Fruit fly (Drosophila melanogaster) whole organism, embryonic: ENCODE measurements around the gene Klp61F.

Experiments used
- Atf6 ChIP-seq: fragments of 200-800 bp; sonication (Bioruptor generic); IDR thresholded peaks from 2 replicates; pipeline ENCODE4 v1.3.6; 2022; ENCODE audit warnings: missing biosample characterization, missing genetic modification characterization
- CG10147 ChIP-seq: fragments of 200-800 bp; sonication (Bioruptor generic); optimal IDR thresholded peaks from 2 replicates; lab custom pipeline; 2019; ENCODE audit warnings: missing biosample characterization, mild to moderate bottlenecking, missing genetic modification characterization, moderate library complexity
- CG11560 ChIP-seq: fragments of 200-800 bp; sonication (Bioruptor generic); IDR thresholded peaks from 3 replicates; pipeline ENCODE4 v1.3.6; 2022; ENCODE audit warnings: missing biosample characterization, missing genetic modification characterization
- CG12219 ChIP-seq: fragments of 200-800 bp; sonication (Bioruptor generic); optimal IDR thresholded peaks from 3 replicates; lab custom pipeline; 2018; ENCODE audit warnings: missing biosample characterization, mild to moderate bottlenecking, missing genetic modification characterization
- CG1233 ChIP-seq: fragments of 200-800 bp; sonication (Bioruptor generic); optimal IDR thresholded peaks from 4 replicates; lab custom pipeline; 2018; ENCODE audit warnings: missing biosample characterization, mild to moderate bottlenecking, missing genetic modification characterization
- CG13296 ChIP-seq: fragments of 200-800 bp; sonication (Bioruptor generic); optimal IDR thresholded peaks from 3 replicates; lab custom pipeline; 2018; ENCODE audit warnings: missing biosample characterization, mild to moderate bottlenecking, missing genetic modification characterization
- CG13424 ChIP-seq: fragments of 200-800 bp; sonication (Bioruptor generic); optimal IDR thresholded peaks from 2 replicates; lab custom pipeline; 2019; ENCODE audit warnings: missing biosample characterization, mild to moderate bottlenecking, missing genetic modification characterization, moderate library complexity
- CG14014 ChIP-seq: fragments of 200-800 bp; sonication (Bioruptor generic); IDR thresholded peaks from 2 replicates; pipeline ENCODE4 v1.3.6; 2022; ENCODE audit warnings: missing biosample characterization, missing genetic modification characterization
- CG14441 ChIP-seq: fragments of 200-800 bp; sonication (Bioruptor generic); IDR thresholded peaks from 2 replicates; pipeline ENCODE4 v1.3.6; 2022; ENCODE audit warnings: missing biosample characterization, missing genetic modification characterization
- CG15269 ChIP-seq: fragments of 200-800 bp; sonication (Bioruptor generic); optimal IDR thresholded peaks from 2 replicates; lab custom pipeline; 2018; ENCODE audit warnings: missing biosample characterization, mild to moderate bottlenecking, missing genetic modification characterization, moderate library complexity
- CG16813 ChIP-seq: fragments of 200-800 bp; sonication (Bioruptor generic); IDR thresholded peaks from 3 replicates; pipeline ENCODE4 v1.3.6; 2022; ENCODE audit warnings: missing biosample characterization, missing genetic modification characterization; ENCODE audit not compliant: partially characterized antibody
- CG17912 ChIP-seq: fragments of 200-800 bp; sonication (Bioruptor generic); optimal IDR thresholded peaks from 2 replicates; lab custom pipeline; 2018; ENCODE audit warnings: missing biosample characterization, mild to moderate bottlenecking, missing genetic modification characterization
- CG2678 ChIP-seq: fragments of 200-800 bp; sonication (Bioruptor generic); optimal IDR thresholded peaks from 3 replicates; lab custom pipeline; 2019; ENCODE audit warnings: missing biosample characterization, mild to moderate bottlenecking, missing genetic modification characterization, moderate library complexity
- CG2712 ChIP-seq: fragments of 200-800 bp; optimal IDR thresholded peaks from 3 replicates; lab custom pipeline; 2019; ENCODE audit warnings: missing biosample characterization, mild to moderate bottlenecking, missing genetic modification characterization, moderate library complexity
- CG30403 ChIP-seq: fragments of 200-800 bp; sonication (Bioruptor generic); optimal IDR thresholded peaks from 3 replicates; lab custom pipeline; 2016; ENCODE audit warnings: missing biosample characterization, missing genetic modification characterization
- CG32532 ChIP-seq: fragments of 200-800 bp; sonication (Bioruptor generic); IDR thresholded peaks from 2 replicates; pipeline ENCODE4 v1.3.6; 2022; ENCODE audit warnings: missing biosample characterization, missing genetic modification characterization
- CG34376 ChIP-seq: fragments of 200-800 bp; sonication (Bioruptor generic); optimal IDR thresholded peaks from 2 replicates; lab custom pipeline; 2018; ENCODE audit warnings: missing biosample characterization, mild to moderate bottlenecking, missing genetic modification characterization
- CG3847 ChIP-seq: fragments of 200-800 bp; sonication (Bioruptor generic); IDR thresholded peaks from 2 replicates; pipeline ENCODE4 v1.3.6; 2022; ENCODE audit warnings: missing biosample characterization, missing genetic modification characterization
- CG6254 ChIP-seq: fragments of 200-800 bp; sonication (Bioruptor generic); optimal IDR thresholded peaks from 3 replicates; lab custom pipeline; 2017; ENCODE audit warnings: mild to moderate bottlenecking, missing biosample characterization, missing genetic modification reagents, missing genetic modification characterization
- CG7271 ChIP-seq: fragments of 200-800 bp; sonication (Bioruptor generic); optimal IDR thresholded peaks from 2 replicates; lab custom pipeline; 2018; ENCODE audit warnings: missing biosample characterization, mild to moderate bottlenecking, missing genetic modification characterization, moderate library complexity
- CG7839 ChIP-seq: fragments of 200-800 bp; sonication (Bioruptor generic); optimal IDR thresholded peaks from 3 replicates; lab custom pipeline; 2018; ENCODE audit warnings: missing biosample characterization, mild to moderate bottlenecking, missing genetic modification characterization, moderate library complexity
- CG8924 ChIP-seq: fragments of 200-800 bp; optimal IDR thresholded peaks from 3 replicates; lab custom pipeline; 2019; ENCODE audit warnings: missing biosample characterization, mild to moderate bottlenecking, missing genetic modification characterization, moderate library complexity
- D19A ChIP-seq: fragments of 200-800 bp; optimal IDR thresholded peaks from 3 replicates; lab custom pipeline; 2019; ENCODE audit warnings: missing biosample characterization, mild to moderate bottlenecking, missing genetic modification characterization, moderate library complexity
- E2f1 ChIP-seq: fragments of 200-800 bp; sonication (Bioruptor generic); IDR thresholded peaks from 2 replicates; pipeline ENCODE4 v1.3.6; 2022; ENCODE audit warnings: missing biosample characterization, missing genetic modification characterization
- Fer3 ChIP-seq: fragments of 200-800 bp; sonication (Bioruptor generic); optimal IDR thresholded peaks from 2 replicates; lab custom pipeline; 2018; ENCODE audit warnings: missing biosample characterization, mild to moderate bottlenecking, missing genetic modification characterization, moderate library complexity
- Hmr ChIP-seq: fragments of 200-800 bp; sonication (Bioruptor generic); optimal IDR thresholded peaks from 3 replicates; lab custom pipeline; 2017; ENCODE audit warnings: mild to moderate bottlenecking, missing biosample characterization, missing genetic modification reagents, missing genetic modification characterization
- Meics ChIP-seq: fragments of 200-800 bp; sonication (Bioruptor generic); optimal IDR thresholded peaks from 2 replicates; lab custom pipeline; 2017; ENCODE audit warnings: missing biosample characterization, mild to moderate bottlenecking, missing genetic modification characterization
- Poxn ChIP-seq: fragments of 200-800 bp; sonication (Bioruptor generic); IDR thresholded peaks from 2 replicates; pipeline ENCODE4 v1.3.6; 2022; ENCODE audit warnings: missing biosample characterization, missing genetic modification characterization
- Rfx ChIP-seq: fragments of 200-800 bp; sonication (Bioruptor generic); IDR thresholded peaks from 2 replicates; pipeline ENCODE4 v1.3.6; 2022; ENCODE audit warnings: missing biosample characterization, missing genetic modification characterization
- cg ChIP-seq: fragments of 200-800 bp; sonication (Bioruptor generic); optimal IDR thresholded peaks from 3 replicates; lab custom pipeline; 2019; ENCODE audit warnings: missing biosample characterization, mild to moderate bottlenecking, missing genetic modification characterization, moderate library complexity
- cwo ChIP-seq: fragments of 200-800 bp; sonication (Bioruptor generic); optimal IDR thresholded peaks from 3 replicates; lab custom pipeline; 2017; ENCODE audit warnings: missing biosample characterization, missing genetic modification characterization, mild to moderate bottlenecking, moderate library complexity, missing genetic modification reagents
- dmrt99B ChIP-seq: fragments of 200-800 bp; sonication (Bioruptor generic); optimal IDR thresholded peaks from 2 replicates; lab custom pipeline; 2018; ENCODE audit warnings: missing biosample characterization, mild to moderate bottlenecking, missing genetic modification characterization, moderate library complexity
- dysf ChIP-seq: fragments of 200-800 bp; sonication (Bioruptor generic); IDR thresholded peaks from 3 replicates; pipeline ENCODE4 v1.3.6; 2022; ENCODE audit warnings: missing biosample characterization, missing genetic modification characterization
- eyg ChIP-seq: fragments of 200-800 bp; sonication (Bioruptor generic); optimal IDR thresholded peaks from 3 replicates; lab custom pipeline; 2016; ENCODE audit warnings: missing biosample characterization, missing genetic modification characterization
- fd3F ChIP-seq: fragments of 200-800 bp; sonication (Bioruptor generic); optimal IDR thresholded peaks from 2 replicates; lab custom pipeline; 2018; ENCODE audit warnings: missing biosample characterization, mild to moderate bottlenecking, missing genetic modification characterization, moderate library complexity
- hbn ChIP-seq: fragments of 200-800 bp; sonication (Bioruptor generic); IDR thresholded peaks from 2 replicates; pipeline ENCODE4 v1.3.6; 2022; ENCODE audit warnings: missing biosample characterization, missing genetic modification characterization; ENCODE audit not compliant: partially characterized antibody
- lmd ChIP-seq: fragments of 200-800 bp; sonication (Bioruptor generic); IDR thresholded peaks from 2 replicates; pipeline ENCODE4 v1.3.6; 2022; ENCODE audit warnings: missing biosample characterization, missing genetic modification characterization
- prd ChIP-seq, 3 experiments: fragments of >200 bp in 2 of 3; fragments of 200-800 bp in 1 of 3; sonication (Bioruptor generic) in 1 of 3; optimal IDR thresholded peaks in 2 of 3; IDR thresholded peaks in 1 of 3; 2 replicates in 2 of 3; 3 replicates in 1 of 3; pipeline versions ENCODE4 v1.3.6 to Lab custom; 2017 to 2022; ENCODE audit warnings: missing biosample characterization in 1 of 3, missing genetic modification characterization in 1 of 3
- ranshi ChIP-seq: fragments of 200-800 bp; sonication (Bioruptor generic); IDR thresholded peaks from 2 replicates; pipeline ENCODE4 v1.3.6; 2022; ENCODE audit warnings: missing biosample characterization, missing genetic modification characterization
- row ChIP-seq: fragments of 200-800 bp; sonication (Bioruptor generic); IDR thresholded peaks from 3 replicates; pipeline ENCODE4 v1.3.6; 2022; ENCODE audit warnings: missing biosample characterization, missing genetic modification characterization
- slbo ChIP-seq: fragments of 200-800 bp; sonication (Bioruptor generic); IDR thresholded peaks from 2 replicates; pipeline ENCODE4 v1.3.6; 2022; ENCODE audit warnings: missing biosample characterization, missing genetic modification characterization
- sob ChIP-seq: fragments of 200-800 bp; sonication (Bioruptor generic); IDR thresholded peaks from 2 replicates; pipeline ENCODE4 v1.3.6; 2022; ENCODE audit warnings: missing biosample characterization, missing genetic modification characterization
- tup ChIP-seq: fragments of 200-800 bp; sonication (Bioruptor generic); optimal IDR thresholded peaks from 2 replicates; lab custom pipeline; 2016; ENCODE audit warnings: missing biosample characterization, mild to moderate bottlenecking, missing genetic modification characterization, moderate library complexity

The Klp61F gene

DNA sequence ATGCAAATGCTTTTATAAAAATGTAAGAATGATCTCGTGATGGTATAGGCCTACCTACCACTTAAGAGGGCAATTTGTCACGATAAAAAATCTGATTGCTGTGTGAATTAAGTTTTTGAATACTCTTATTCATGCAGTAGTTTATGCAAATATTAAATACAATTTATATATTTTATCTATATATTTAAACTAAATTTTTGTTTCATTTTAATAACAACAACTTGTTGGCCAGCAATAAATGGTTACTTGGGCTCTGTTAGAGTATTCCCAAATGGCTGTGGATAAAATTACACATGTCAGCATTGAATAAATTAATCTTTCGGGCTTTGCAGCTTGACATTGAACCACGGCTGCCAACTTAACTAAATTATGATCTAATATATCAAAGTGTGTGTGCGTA lies 12.8 kb upstream of the Klp61F start (continued):
- peak; percentile 43 for TF ChIP-seq fd3F (GFP tag; lab: Kevin White, UChicago)
- TF ChIP-seq Atf6 (GFP tag; lab: Robert Waterston, UW), result peak; percentile 66; the same call in 1 of the 2 replicates
- TF ChIP-seq hbn (GFP tag; lab: Robert Waterston, UW), result no peak
- TF ChIP-seq row (GFP tag; lab: Robert Waterston, UW), result peak; percentile 69
- peak; percentile 34 for TF ChIP-seq Meics (GFP tag; lab: Kevin White, UChicago)
- TF ChIP-seq CG32532 (GFP tag; lab: Robert Waterston, UW), result peak; percentile 51
- TF ChIP-seq D19A, result no peak
- no peak for TF ChIP-seq CG7271 (tag; lab: Kevin White, UChicago)
- TF ChIP-seq CG15269, result peak; percentile 69
- no peak for TF ChIP-seq ranshi
- no peak for TF ChIP-seq CG2712 (tag; lab: Kevin White, UChicago)
- TF ChIP-seq CG13296 (GFP tag; lab: Kevin White, UChicago), result peak; percentile 37
- TF ChIP-seq dysf (GFP tag; lab: Robert Waterston, UW), result peak; percentile 62; the same call in 2 of the 3 replicates
- TF ChIP-seq CG6254 (GFP tag; lab: Kevin White, UChicago), result no peak
- TF ChIP-seq slbo (GFP tag; lab: Robert Waterston, UW), result peak; percentile 70
- no peak for TF ChIP-seq cg (GFP tag; lab: Kevin White, UChicago)
- no peak for TF ChIP-seq CG12219 (GFP tag; lab: Kevin White, UChicago)
- TF ChIP-seq CG16813 (GFP tag; lab: Robert Waterston, UW), result no peak
- TF ChIP-seq CG14014 (GFP tag; lab: Robert Waterston, UW), result peak; percentile 62; the same call in 1 of the 2 replicates
- TF ChIP-seq CG2678 (tag; lab: Kevin White, UChicago), result peak; percentile 62
- TF ChIP-seq cwo (GFP tag; lab: Kevin White, UChicago), result peak; percentile 61
- TF ChIP-seq CG14441 (GFP tag; lab: Robert Waterston, UW), result peak; percentile 41; the same call in 1 of the 2 replicates
- TF ChIP-seq lmd (GFP tag; lab: Robert Waterston, UW), result peak; percentile 27; the same call in 1 of the 2 replicates
- TF ChIP-seq CG1233 (GFP tag; lab: Kevin White, UChicago), result peak; percentile 3
- peak; percentile 35 for TF ChIP-seq E2f1
- TF ChIP-seq Hmr (GFP tag; lab: Kevin White, UChicago), result peak; percentile 8
- TF ChIP-seq tup (GFP tag; lab: Kevin White, UChicago), result no peak
- TF ChIP-seq dmrt99B, result peak; percentile 20
- TF ChIP-seq Poxn (GFP tag; lab: Robert Waterston, UW), result no peak
- TF ChIP-seq CG30403 (GFP tag; lab: Kevin White, UChicago), result peak; percentile 18
- TF ChIP-seq CG17912, result no peak
- peak; percentile 49; the same call in 1 of the 2 replicates for TF ChIP-seq sob
- no peak for TF ChIP-seq CG11560 (tag; lab: Robert Waterston, UW)
- peak; percentile 27 for TF ChIP-seq CG8924 (tag; lab: Kevin White, UChicago)
- TF ChIP-seq prd (optimal IDR thresholded peaks at IDR 0.05; lab: Kevin White, UChicago), result no peak
- TF ChIP-seq prd (GFP tag; IDR thresholded peaks at IDR 0.05; lab: Robert Waterston, UW), result peak; percentile 29; the same call in 1 of the 3 replicates
- TF ChIP-seq CG13424 (tag; lab: Kevin White, UChicago), result peak; percentile 27
- no peak for TF ChIP-seq eyg (GFP tag; lab: Kevin White, UChicago)
- peak; percentile 40 for TF ChIP-seq CG7839 (tag; lab: Kevin White, UChicago)
- no peak for TF ChIP-seq CG34376
- TF ChIP-seq Fer3 (tag; lab: Kevin White, UChicago), result peak; percentile 53
- TF ChIP-seq CG3847 (GFP tag; lab: Robert Waterston, UW), result peak; percentile 47
- peak; percentile 51 for TF ChIP-seq Rfx (GFP tag; lab: Robert Waterston, UW)
- TF ChIP-seq CG10147 (GFP tag; lab: Kevin White, UChicago), result peak; percentile 8
